Worm (Caenorhabditis elegans): ENCODE results near the gene act-4.

ce11 chrX:4928118-4928517, 32.3 kb upstream of the act-4 start:
- TF ChIP-seq blmp-1 (tag; optimal IDR thresholded peaks at IDR 0.05): no peak
- no peak for TF ChIP-seq nhr-28 (tag; optimal IDR thresholded peaks at IDR 0.05)
- no peak for TF ChIP-seq ceh-43 (GFP tag; optimal IDR thresholded peaks at IDR 0.05)
- TF ChIP-seq pha-4 (tag; optimal IDR thresholded peaks at IDR 0.05): no peak
- TF ChIP-seq sptf-1 (tag; optimal IDR thresholded peaks at IDR 0.05): no peak
- no peak for TF ChIP-seq nhr-76 (tag; optimal IDR thresholded peaks at IDR 0.05)
- no peak for TF ChIP-seq snpc-4 (tag; optimal IDR thresholded peaks at IDR 0.05)
- no peak for TF ChIP-seq nhr-12 (tag; optimal IDR thresholded peaks at IDR 0.05)
- TF ChIP-seq ztf-11 (tag; optimal IDR thresholded peaks at IDR 0.05): no peak
- TF ChIP-seq nhr-237 (tag; optimal IDR thresholded peaks at IDR 0.05): no peak
- TF ChIP-seq elt-1 (tag; optimal IDR thresholded peaks at IDR 0.05; ENCODE audit: borderline replicate concordance, insufficient read depth): no peak
- no peak for TF ChIP-seq lsy-2 (tag; optimal IDR thresholded peaks at IDR 0.05)
